Fruit fly (Drosophila melanogaster) whole organism, pupa: ENCODE measurements around the gene Ubc2.

Experiments
- CG15710 ChIP-seq: fragments of 200-800 bp; sonication (Bioruptor generic); optimal IDR thresholded peaks from 2 replicates; lab custom pipeline; 2018; ENCODE audit warnings: missing biosample characterization, mild to moderate bottlenecking, missing genetic modification characterization, moderate library complexity
- CG34367 ChIP-seq: fragments of 200-800 bp; sonication (Bioruptor generic); optimal IDR thresholded peaks from 2 replicates; lab custom pipeline; 2018; ENCODE audit warnings: missing biosample characterization, mild to moderate bottlenecking, missing genetic modification characterization
- CG4496 ChIP-seq: fragments of 200-800 bp; sonication (Bioruptor generic); IDR thresholded peaks from 3 replicates; pipeline ENCODE4 v1.3.6; 2022; ENCODE audit warnings: missing biosample characterization, missing genetic modification characterization
- CG8301 ChIP-seq: fragments of 200-800 bp; sonication (Bioruptor generic); optimal IDR thresholded peaks from 2 replicates; lab custom pipeline; 2018; ENCODE audit warnings: missing biosample characterization, mild to moderate bottlenecking, missing genetic modification characterization
- EcR ChIP-seq: fragments of 200-800 bp; sonication (Bioruptor generic); optimal IDR thresholded peaks from 3 replicates; lab custom pipeline; 2019; ENCODE audit warnings: missing biosample characterization, missing genetic modification characterization, mild to moderate bottlenecking, moderate library complexity, missing genetic modification reagents
- Pif1A ChIP-seq: fragments of 200-800 bp; sonication (Bioruptor generic); optimal IDR thresholded peaks from 3 replicates; lab custom pipeline; 2016; ENCODE audit warnings: missing biosample characterization, missing genetic modification characterization
- rn ChIP-seq: fragments of 200-800 bp; sonication (Bioruptor generic); IDR thresholded peaks from 2 replicates; pipeline ENCODE4 v1.3.6; 2022; ENCODE audit warnings: missing biosample characterization, missing genetic modification characterization

DNA sequence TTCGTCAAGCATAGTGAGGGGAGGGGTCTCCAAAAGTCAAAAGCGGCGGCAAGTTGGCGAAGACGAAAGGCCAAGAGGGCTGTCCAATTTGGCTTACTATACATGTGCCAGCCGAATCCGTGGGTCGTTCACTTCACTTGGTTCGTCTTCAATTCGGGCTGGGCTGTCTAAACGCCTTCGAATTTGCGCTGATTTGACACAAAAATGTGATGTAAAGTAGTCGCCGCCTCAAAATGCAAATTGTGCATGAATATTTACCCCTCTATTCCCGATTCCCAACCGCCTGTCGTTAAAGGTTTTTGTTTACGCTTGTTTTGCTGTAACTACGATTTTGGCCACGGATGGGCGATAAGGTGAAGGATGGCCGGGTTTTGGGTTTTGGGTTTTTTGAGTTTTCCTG is 27.9 kb upstream of the Ubc2 start:
- no peak for TF ChIP-seq Pif1A (GFP tag; lab: Kevin White, UChicago)
- TF ChIP-seq CG15710 (tag; lab: Kevin White, UChicago) = no peak
- no peak for TF ChIP-seq CG34367 (tag; lab: Kevin White, UChicago)
- TF ChIP-seq EcR = no peak
- no peak for TF ChIP-seq rn
- no peak for TF ChIP-seq CG8301 (tag; lab: Kevin White, UChicago)
- TF ChIP-seq CG4496 (GFP tag; lab: Robert Waterston, UW) = no peak
